Fruit fly (Drosophila melanogaster) whole organism, pupa: ENCODE data around the gene Usp32.

Source experiments
- CG10348 ChIP-seq: fragments of 200-800 bp; sonication (Bioruptor generic); IDR thresholded peaks from 2 replicates; pipeline ENCODE4 v1.3.6; 2022; ENCODE audit warnings: missing biosample characterization, missing genetic modification characterization
- CG12605 ChIP-seq: fragments of 200-800 bp; sonication (Bioruptor generic); IDR thresholded peaks from 2 replicates; pipeline ENCODE4 v1.3.6; 2022; ENCODE audit warnings: missing biosample characterization, missing genetic modification characterization
- CG13204 ChIP-seq: fragments of 200-800 bp; sonication (Bioruptor generic); optimal IDR thresholded peaks from 2 replicates; lab custom pipeline; 2018; ENCODE audit warnings: missing biosample characterization, mild to moderate bottlenecking, missing genetic modification characterization, moderate library complexity
- CG14655 ChIP-seq: fragments of 200-800 bp; sonication (Bioruptor generic); optimal IDR thresholded peaks from 3 replicates; lab custom pipeline; 2017; ENCODE audit warnings: mild to moderate bottlenecking, missing biosample characterization, missing genetic modification reagents, missing genetic modification characterization
- CG15710 ChIP-seq: fragments of 200-800 bp; sonication (Bioruptor generic); optimal IDR thresholded peaks from 2 replicates; lab custom pipeline; 2018; ENCODE audit warnings: missing biosample characterization, mild to moderate bottlenecking, missing genetic modification characterization, moderate library complexity
- CG17806 ChIP-seq: fragments of 200-800 bp; sonication (Bioruptor generic); optimal IDR thresholded peaks from 2 replicates; lab custom pipeline; 2018; ENCODE audit warnings: missing biosample characterization, mild to moderate bottlenecking, missing genetic modification characterization, moderate library complexity
- CG32121 ChIP-seq: fragments of 200-800 bp; sonication (Bioruptor generic); IDR thresholded peaks from 2 replicates; pipeline ENCODE4 v1.3.6; 2022; ENCODE audit warnings: missing biosample characterization, missing genetic modification characterization
- CG34367 ChIP-seq: fragments of 200-800 bp; sonication (Bioruptor generic); optimal IDR thresholded peaks from 2 replicates; lab custom pipeline; 2018; ENCODE audit warnings: missing biosample characterization, mild to moderate bottlenecking, missing genetic modification characterization
- CG4496 ChIP-seq: fragments of 200-800 bp; sonication (Bioruptor generic); IDR thresholded peaks from 3 replicates; pipeline ENCODE4 v1.3.6; 2022; ENCODE audit warnings: missing biosample characterization, missing genetic modification characterization
- CG8159 ChIP-seq: fragments of 200-800 bp; sonication (Bioruptor generic); optimal IDR thresholded peaks from 3 replicates; lab custom pipeline; 2018; ENCODE audit warnings: missing biosample characterization, mild to moderate bottlenecking, missing genetic modification characterization, moderate library complexity
- CG8301 ChIP-seq: fragments of 200-800 bp; sonication (Bioruptor generic); optimal IDR thresholded peaks from 2 replicates; lab custom pipeline; 2018; ENCODE audit warnings: missing biosample characterization, mild to moderate bottlenecking, missing genetic modification characterization
- CG9948 ChIP-seq: fragments of 200-800 bp; sonication (Bioruptor generic); optimal IDR thresholded peaks from 2 replicates; lab custom pipeline; 2018; ENCODE audit warnings: missing biosample characterization, mild to moderate bottlenecking, missing genetic modification characterization, moderate library complexity
- D1 ChIP-seq: fragments of 200-800 bp; sonication (Bioruptor generic); optimal IDR thresholded peaks from 2 replicates; lab custom pipeline; 2018; ENCODE audit warnings: missing biosample characterization, mild to moderate bottlenecking, missing genetic modification characterization, moderate library complexity
- EcR ChIP-seq: fragments of 200-800 bp; sonication (Bioruptor generic); optimal IDR thresholded peaks from 3 replicates; lab custom pipeline; 2019; ENCODE audit warnings: missing biosample characterization, missing genetic modification characterization, mild to moderate bottlenecking, moderate library complexity, missing genetic modification reagents
- Ets98B ChIP-seq: fragments of 200-800 bp; sonication (Bioruptor generic); IDR thresholded peaks from 2 replicates; pipeline ENCODE4 v1.3.6; 2022; ENCODE audit warnings: missing biosample characterization, missing genetic modification characterization
- Pif1A ChIP-seq: fragments of 200-800 bp; sonication (Bioruptor generic); optimal IDR thresholded peaks from 3 replicates; lab custom pipeline; 2016; ENCODE audit warnings: missing biosample characterization, missing genetic modification characterization
- Pif1B ChIP-seq: fragments of 200-800 bp; sonication (Bioruptor generic); optimal IDR thresholded peaks from 3 replicates; lab custom pipeline; 2016; ENCODE audit warnings: missing biosample characterization, missing genetic modification characterization
- Snoo ChIP-seq: fragments of 200-800 bp; sonication (Bioruptor generic); optimal IDR thresholded peaks from 3 replicates; lab custom pipeline; 2017; ENCODE audit warnings: missing biosample characterization, mild to moderate bottlenecking, missing genetic modification characterization, inconsistent platforms
- fd96Ca ChIP-seq: fragments of 200-800 bp; sonication (Bioruptor generic); IDR thresholded peaks from 3 replicates; pipeline ENCODE4 v1.3.6; 2022; ENCODE audit warnings: missing biosample characterization, missing genetic modification characterization
- gl ChIP-seq: fragments of 200-800 bp; sonication (Bioruptor generic); optimal IDR thresholded peaks from 2 replicates; lab custom pipeline; 2018; ENCODE audit warnings: missing biosample characterization, mild to moderate bottlenecking, missing genetic modification characterization
- rn ChIP-seq: fragments of 200-800 bp; sonication (Bioruptor generic); IDR thresholded peaks from 2 replicates; pipeline ENCODE4 v1.3.6; 2022; ENCODE audit warnings: missing biosample characterization, missing genetic modification characterization

Usp32 gene

DNA sequence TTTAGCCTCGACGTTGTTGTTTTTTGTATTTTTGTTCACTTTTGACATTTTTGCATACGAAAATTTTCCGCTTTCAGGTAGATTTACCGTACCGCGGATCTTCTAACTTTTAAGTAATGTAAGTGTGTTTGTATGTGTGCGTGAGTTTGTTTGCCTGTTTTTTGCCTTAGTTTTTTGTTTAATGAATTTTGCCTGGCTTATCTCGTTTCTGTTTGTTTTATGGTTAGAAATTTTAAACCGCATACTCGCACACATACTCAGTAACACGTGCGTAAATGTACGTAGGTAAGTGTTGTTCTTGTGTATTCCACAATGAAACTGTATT lies 26.7 kb downstream of the Usp32 start:
- TF ChIP-seq CG4496 (GFP tag; lab: Robert Waterston, UW) (no peak), CG12605 (GFP tag; lab: Robert Waterston, UW) (no peak), Pif1A (GFP tag; lab: Kevin White, UChicago) (no peak), CG9948 (tag; lab: Kevin White, UChicago) (no peak), CG8159 (tag; lab: Kevin White, UChicago) (no peak), CG14655 (GFP tag; lab: Kevin White, UChicago) (no peak), Snoo (tag; lab: Kevin White, UChicago) (no peak), rn (GFP tag; lab: Robert Waterston, UW) (no peak), D1 (tag; lab: Kevin White, UChicago) (no peak), CG13204 (GFP tag; lab: Kevin White, UChicago) (no peak), CG17806 (tag; lab: Kevin White, UChicago) (no peak), Pif1B (GFP tag; lab: Kevin White, UChicago) (no peak)

- TF ChIP-seq CG8159 (tag; lab: Kevin White, UChicago) (peak; percentile 38), gl (tag; lab: Kevin White, UChicago) (no peak), CG13204 (GFP tag; lab: Kevin White, UChicago) (no peak), CG12605 (GFP tag; lab: Robert Waterston, UW) (no peak), CG14655 (GFP tag; lab: Kevin White, UChicago) (peak; percentile 67), CG9948 (tag; lab: Kevin White, UChicago) (peak; percentile 69), Pif1A (GFP tag; lab: Kevin White, UChicago) (peak; percentile 71), CG4496 (GFP tag; lab: Robert Waterston, UW) (peak; percentile 64; the same call in 2 of the 3 replicates), CG34367 (tag; lab: Kevin White, UChicago) (peak; percentile 29), fd96Ca (GFP tag; lab: Robert Waterston, UW) (no peak), rn (GFP tag; lab: Robert Waterston, UW) (no peak), Snoo (tag; lab: Kevin White, UChicago) (no peak), CG8301 (tag; lab: Kevin White, UChicago) (peak; percentile 57), CG17806 (tag; lab: Kevin White, UChicago) (peak; percentile 48), CG15710 (tag; lab: Kevin White, UChicago) (peak; percentile 40), CG32121 (no peak), CG10348 (GFP tag; lab: Robert Waterston, UW) (no peak), Ets98B (GFP tag; lab: Robert Waterston, UW) (no peak), Pif1B (GFP tag; lab: Kevin White, UChicago) (peak; percentile 51), D1 (tag; lab: Kevin White, UChicago) (peak; percentile 29), EcR (peak; percentile 96)
- TF ChIP-seq, all 21 proteins: peak for 12
Measured at dm6 chr3L:19898547-19899282, 27.8 kb downstream of the Usp32 start.

dm6 chr3L:19899308-19899927 lies 28.5 kb downstream of the Usp32 start:
- TF ChIP-seq EcR (peak; percentile 74), CG13204 (GFP tag; lab: Kevin White, UChicago) (peak; percentile 25), CG32121 (no peak)
- TF ChIP-seq, all 21 proteins: peak for 2

DNA sequence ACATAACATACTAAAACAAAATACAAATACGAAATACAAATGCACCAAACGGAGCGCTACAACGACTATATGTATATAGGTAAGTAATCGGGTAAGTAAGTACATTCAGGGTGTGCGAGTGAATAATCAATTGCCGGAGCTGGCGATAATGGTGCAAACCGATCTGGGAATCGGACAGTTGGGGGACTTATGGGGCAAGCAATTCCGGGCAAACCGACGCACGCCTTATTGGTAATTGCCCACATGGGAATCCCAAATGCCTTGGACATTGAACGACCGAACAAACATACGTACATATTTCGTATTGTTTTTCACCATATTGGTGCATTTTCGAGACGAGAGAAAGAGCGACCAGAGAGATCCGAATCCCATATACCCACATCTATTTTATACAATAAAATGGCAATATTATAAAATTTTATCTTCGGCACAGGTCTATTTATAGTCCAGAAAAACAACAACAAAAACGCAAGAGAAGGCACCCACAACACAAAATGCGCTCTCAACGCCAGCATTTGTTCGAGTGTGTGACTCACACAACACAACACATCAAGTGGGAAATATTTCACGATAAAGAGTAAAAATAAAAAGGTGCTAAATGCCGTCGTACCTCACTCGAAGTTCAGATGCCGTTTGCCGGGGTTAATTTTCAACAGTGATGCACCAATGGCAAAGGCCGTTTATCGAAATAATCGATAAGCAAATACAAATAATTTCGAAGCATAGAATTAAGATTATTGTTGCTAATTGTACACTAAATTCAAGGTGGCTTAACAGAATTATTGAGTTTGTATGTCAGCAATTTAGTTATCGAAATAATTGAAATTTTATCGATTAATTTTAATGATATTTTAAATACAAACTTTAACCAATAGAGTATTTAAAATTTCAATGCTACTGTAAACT lies 29.5 kb downstream of the Usp32 start:
- TF ChIP-seq EcR: no peak
- TF ChIP-seq CG4496 (GFP tag; lab: Robert Waterston, UW): 0 out of 3 replicates have a peak, but pooled peaks have one; percentile 23
- TF ChIP-seq Pif1B (GFP tag; lab: Kevin White, UChicago): no peak
- TF ChIP-seq CG8159 (tag; lab: Kevin White, UChicago): no peak

DNA sequence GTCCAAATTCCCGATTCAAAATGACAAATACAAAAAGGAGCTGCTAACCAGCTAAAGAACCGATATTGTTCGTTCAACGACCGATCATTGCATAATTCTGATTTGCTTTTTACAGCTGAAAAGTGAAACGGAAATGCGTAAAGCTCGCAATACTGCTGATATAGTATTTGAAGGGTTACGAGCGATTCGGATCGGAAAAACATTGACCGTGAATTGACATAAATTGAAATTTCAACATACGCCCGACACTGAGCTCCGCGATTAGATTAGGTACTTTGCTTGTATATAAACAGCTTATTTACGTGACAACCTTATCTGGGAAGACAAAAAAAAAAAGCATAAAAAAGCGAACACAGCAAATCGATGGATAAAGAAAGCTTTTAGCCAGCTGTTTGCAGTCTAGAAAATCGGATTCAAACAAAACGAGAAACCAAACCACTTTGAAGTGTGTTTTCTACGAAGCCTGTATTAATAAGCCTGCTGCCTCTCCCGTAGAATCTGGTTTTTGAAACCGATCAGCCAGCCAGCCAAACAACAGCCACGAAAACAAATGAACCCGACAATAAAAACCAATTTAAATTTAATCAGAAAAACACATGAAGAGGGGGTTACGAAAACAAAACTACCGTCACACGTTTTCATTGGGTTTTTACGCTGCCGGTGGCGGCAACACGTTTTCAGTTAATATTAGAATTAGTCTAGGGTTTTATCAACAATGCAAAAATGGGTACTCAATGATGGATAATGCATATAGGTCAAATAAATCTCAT lies 30.7 kb downstream of the Usp32 start:
- no peak for TF ChIP-seq D1 (tag; lab: Kevin White, UChicago)
- peak; percentile 39 for TF ChIP-seq EcR
- no peak for TF ChIP-seq Ets98B (GFP tag; lab: Robert Waterston, UW)
